Worm (Caenorhabditis elegans) whole organism, L3 larva: Measurements from ENCODE around the gene sri-50.
"Not testable (repeated sequence)": the region's sequence is repeated elsewhere in the genome, so short reads cannot be mapped to it uniquely, and the experiment has no call there.

Experiments
- ZK546.5 ChIP-seq: sonication (generic microtip); optimal IDR thresholded peaks from 2 replicates; lab custom pipeline; 2017; ENCODE audit warnings: missing biosample characterization, missing genetic modification characterization
- ceh-28 ChIP-seq: fragments of 150-350 bp; optimal IDR thresholded peaks from 2 replicates; lab custom pipeline; 2014; ENCODE audit warnings: missing biosample characterization, missing genetic modification reagents, missing genetic modification characterization
- ceh-82 ChIP-seq: fragments of 150-350 bp; optimal IDR thresholded peaks from 2 replicates; lab custom pipeline; 2014; ENCODE audit warnings: missing biosample characterization, missing genetic modification characterization
- daf-12 ChIP-seq: fragments of 150-350 bp; optimal IDR thresholded peaks from 2 replicates; lab custom pipeline; 2014; ENCODE audit warnings: missing biosample characterization, missing genetic modification reagents, missing genetic modification characterization
- egl-5 ChIP-seq: fragments of 150-350 bp; optimal IDR thresholded peaks from 2 replicates; lab custom pipeline; 2017; ENCODE audit warnings: missing biosample characterization, missing genetic modification reagents, missing genetic modification characterization, inconsistent platforms
- elt-1 ChIP-seq: fragments of 150-350 bp; optimal IDR thresholded peaks from 2 replicates; lab custom pipeline; 2014; ENCODE audit warnings: missing biosample characterization, missing genetic modification characterization
- eor-1 ChIP-seq, 2 experiments: fragments of 150-350 bp; optimal IDR thresholded peaks; 2 replicates each; lab custom pipeline; 2014 to 2018; ENCODE audit warnings: missing biosample characterization in 2 of 2, missing genetic modification characterization in 2 of 2
- fkh-10 ChIP-seq: sonication (generic microtip); optimal IDR thresholded peaks from 2 replicates; lab custom pipeline; 2017; ENCODE audit warnings: missing biosample characterization, missing genetic modification reagents, missing genetic modification characterization
- fkh-2 ChIP-seq: fragments of 150-350 bp; optimal IDR thresholded peaks from 2 replicates; lab custom pipeline; 2014; ENCODE audit warnings: missing biosample characterization, missing genetic modification reagents, missing genetic modification characterization
- fos-1 ChIP-seq: fragments of 150-350 bp; optimal IDR thresholded peaks from 2 replicates; lab custom pipeline; 2014; ENCODE audit warnings: missing biosample characterization, missing genetic modification characterization
- jun-1 ChIP-seq: fragments of 150-350 bp; optimal IDR thresholded peaks from 2 replicates; lab custom pipeline; 2014; ENCODE audit warnings: missing biosample characterization, missing genetic modification reagents, missing genetic modification characterization
- lin-39 ChIP-seq: fragments of 150-350 bp; optimal IDR thresholded peaks from 2 replicates; lab custom pipeline; 2018; ENCODE audit warnings: missing biosample characterization, missing genetic modification reagents, missing genetic modification characterization
- lsy-12 ChIP-seq: sonication (generic microtip); optimal IDR thresholded peaks from 2 replicates; lab custom pipeline; 2016; ENCODE audit warnings: mild to moderate bottlenecking, missing genetic modification characterization, missing compliant biosample characterization
- mdl-1 ChIP-seq: fragments of 150-350 bp; optimal IDR thresholded peaks from 2 replicates; lab custom pipeline; 2014; ENCODE audit warnings: missing biosample characterization, missing genetic modification characterization
- mml-1 ChIP-seq: fragments of 150-350 bp; sonication (generic microtip); optimal IDR thresholded peaks from 3 replicates; lab custom pipeline; 2014; ENCODE audit warnings: missing biosample characterization, missing genetic modification characterization
- nfya-1 ChIP-seq: sonication (generic microtip); optimal IDR thresholded peaks from 2 replicates; lab custom pipeline; 2017; ENCODE audit warnings: missing genetic modification characterization, mild to moderate bottlenecking, missing compliant biosample characterization, antibody characterized with exemption, moderate library complexity; ENCODE audit not compliant: insufficient read depth
- nhr-11 ChIP-seq: fragments of 150-350 bp; optimal IDR thresholded peaks from 2 replicates; lab custom pipeline; 2014; ENCODE audit warnings: missing biosample characterization, missing genetic modification characterization
- nhr-25 ChIP-seq: sonication (generic microtip); optimal IDR thresholded peaks from 2 replicates; lab custom pipeline; 2017; ENCODE audit warnings: missing biosample characterization, missing genetic modification characterization
- nhr-28 ChIP-seq: fragments of 150-350 bp; optimal IDR thresholded peaks from 2 replicates; lab custom pipeline; 2014; ENCODE audit warnings: missing biosample characterization, missing genetic modification characterization
- nhr-43 ChIP-seq: sonication (generic microtip); optimal IDR thresholded peaks from 2 replicates; lab custom pipeline; 2016; ENCODE audit warnings: mild to moderate bottlenecking, missing genetic modification characterization, missing compliant biosample characterization; ENCODE audit not compliant: poor library complexity, severe bottlenecking
- nhr-67 ChIP-seq: fragments of 150-350 bp; optimal IDR thresholded peaks from 2 replicates; lab custom pipeline; 2014; ENCODE audit warnings: missing biosample characterization, missing genetic modification characterization
- nhr-76 ChIP-seq: fragments of 150-350 bp; sonication (generic microtip); optimal IDR thresholded peaks from 5 replicates; lab custom pipeline; 2014; ENCODE audit warnings: missing biosample characterization, missing genetic modification characterization
- nhr-77 ChIP-seq: fragments of 150-350 bp; optimal IDR thresholded peaks from 2 replicates; lab custom pipeline; 2014; ENCODE audit warnings: missing biosample characterization, missing genetic modification characterization
- pha-4 ChIP-seq: fragments of 150-350 bp; optimal IDR thresholded peaks from 2 replicates; lab custom pipeline; 2014; ENCODE audit warnings: missing biosample characterization, missing genetic modification reagents, missing genetic modification characterization
- pqm-1 ChIP-seq: fragments of 150-350 bp; optimal IDR thresholded peaks from 2 replicates; lab custom pipeline; 2017; ENCODE audit warnings: missing biosample characterization, missing genetic modification characterization, inconsistent platforms
- sea-2 ChIP-seq: fragments of 150-350 bp; sonication (generic microtip); optimal IDR thresholded peaks from 4 replicates; lab custom pipeline; 2014; ENCODE audit warnings: missing biosample characterization, missing genetic modification reagents, missing genetic modification characterization
- unc-62 ChIP-seq: fragments of 150-350 bp; sonication (generic microtip); optimal IDR thresholded peaks from 4 replicates; lab custom pipeline; 2014; ENCODE audit warnings: missing biosample characterization, missing genetic modification reagents, missing genetic modification characterization
- zag-1 ChIP-seq: fragments of 150-350 bp; optimal IDR thresholded peaks from 2 replicates; lab custom pipeline; 2014; ENCODE audit warnings: missing biosample characterization, missing genetic modification characterization

sri-50 gene

ce11 chrII:3172176-3172575 lies 31.3 kb upstream of the sri-50 start, which contains the start of gene Y27F2A.10:
TSS of gene Y27F2A.10 (minus strand) at chrII:3172276.
- TF ChIP-seq mdl-1 (tag; lab: Kevin White, UChicago) (no peak), ceh-82 (tag; lab: Kevin White, UChicago) (no peak), sea-2 (no peak), nhr-43 (no peak), pha-4 (no peak), jun-1 (tag; lab: Kevin White, UChicago) (no peak), nfya-1 (tag; lab: Kevin White, UChicago) (no peak), lsy-12 (tag; lab: Kevin White, UChicago) (no peak), unc-62 (GFP tag; lab: Kevin White, UChicago) (no peak)

ce11 chrII:3177663-3178062 lies 25.9 kb upstream of the sri-50 start, which contains the start of gene sri-40:
TSS of gene sri-40 (plus strand) at chrII:3177963.
- not testable (repeated sequence) for TF ChIP-seq fkh-10; egl-5 (tag; lab: Kevin White, UChicago); mml-1 (tag; lab: Kevin White, UChicago)
- TF ChIP-seq, all 47 proteins: peak for 0; not testable (repeated sequence) for 47

- not testable (repeated sequence) for TF ChIP-seq daf-12 (tag; lab: Kevin White, UChicago); pha-4; nhr-77 (tag; lab: Kevin White, UChicago)
Observed at ce11 chrII:3183300-3183840, 20.1 kb upstream of the sri-50 start, which contains the start of the genes Y27F2A.6 and Y27F2A.8. TSS of gene Y27F2A.6 (minus strand) at chrII:3183400. TSS of gene Y27F2A.8 (plus strand) at chrII:3183790.

ce11 chrII:3184858-3185257 lies 18.7 kb upstream of the sri-50 start, which contains the start of gene sri-78:
TSS of gene sri-78 (plus strand) at chrII:3185158.
- not testable (repeated sequence) for TF ChIP-seq pqm-1 (tag; lab: Kevin White, UChicago); eor-1 (tag; optimal IDR thresholded peaks at IDR 0.05; lab: Kevin White, UChicago); ceh-82 (tag; lab: Kevin White, UChicago)

- TF ChIP-seq fkh-10 (no peak), nhr-11 (tag; lab: Kevin White, UChicago) (no peak), ceh-28 (tag; lab: Kevin White, UChicago) (no peak), lin-39 (no peak), jun-1 (tag; lab: Kevin White, UChicago) (no peak), mdl-1 (tag; lab: Kevin White, UChicago) (no peak), elt-1 (tag; lab: Kevin White, UChicago) (no peak), zag-1 (tag; lab: Kevin White, UChicago) (no peak), nhr-28 (no peak), nhr-43 (no peak), fos-1 (tag; lab: Kevin White, UChicago) (no peak), nhr-25 (tag; lab: Kevin White, UChicago) (no peak), nhr-77 (tag; lab: Kevin White, UChicago) (no peak), nhr-76 (tag; lab: Kevin White, UChicago) (no peak), eor-1 (tag; optimal IDR thresholded peaks at IDR 0.05; lab: Kevin White, UChicago) (no peak), ZK546.5 (tag; lab: Kevin White, UChicago) (no peak)
Observed at ce11 chrII:3185848-3186247, 17.7 kb upstream of the sri-50 start.

ce11 chrII:3189038-3189437 lies 14.5 kb upstream of the sri-50 start, which contains the start of gene Y27F2A.11:
TSS of gene Y27F2A.11 (plus strand) at chrII:3189338.
- not testable (repeated sequence) for TF ChIP-seq nfya-1 (tag; lab: Kevin White, UChicago); nhr-67; fkh-2 (tag; lab: Kevin White, UChicago)

- TF ChIP-seq nhr-43; ceh-82 (tag; lab: Kevin White, UChicago); sea-2: not testable (repeated sequence)
- TF ChIP-seq, all 47 proteins: peak for 0; not testable (repeated sequence) for 47
Observed at ce11 chrII:3191544-3191943, 12.0 kb upstream of the sri-50 start, which contains the start of gene Y27F2A.9. TSS of gene Y27F2A.9 (minus strand) at chrII:3191644.
